Worm (Caenorhabditis elegans) whole organism, L1 larva: ENCODE measurements around the gene R05G9.1.

ENCODE experiments used
- ama-1 ChIP-seq: fragments of 150-350 bp; optimal IDR thresholded peaks from 2 replicates; lab custom pipeline; 2014
- efl-3 ChIP-seq: fragments of 200-800 bp; sonication (Bioruptor generic); optimal IDR thresholded peaks from 2 replicates; lab custom pipeline; 2018; ENCODE audit warnings: mild to moderate bottlenecking, missing genetic modification characterization, missing compliant biosample characterization
- hlh-17 ChIP-seq: fragments of 200-800 bp; sonication (Bioruptor generic); optimal IDR thresholded peaks from 2 replicates; lab custom pipeline; 2018; ENCODE audit warnings: missing genetic modification characterization, mild to moderate bottlenecking, missing compliant biosample characterization, moderate library complexity, borderline replicate concordance
- lin-15B ChIP-seq: fragments of 150-350 bp; sonication (generic microtip); optimal IDR thresholded peaks from 3 replicates; lab custom pipeline; 2014; ENCODE audit warnings: missing biosample characterization, missing genetic modification characterization
- lin-39 ChIP-seq: fragments of 150-350 bp; optimal IDR thresholded peaks from 2 replicates; lab custom pipeline; 2014; ENCODE audit warnings: missing biosample characterization, missing genetic modification reagents, missing genetic modification characterization
- nhr-12 ChIP-seq: sonication (generic microtip); optimal IDR thresholded peaks from 2 replicates; lab custom pipeline; 2017; ENCODE audit warnings: missing biosample characterization, missing genetic modification characterization
- nhr-77 ChIP-seq: fragments of 150-350 bp; optimal IDR thresholded peaks from 2 replicates; lab custom pipeline; 2014; ENCODE audit warnings: missing biosample characterization, missing genetic modification characterization

DNA sequence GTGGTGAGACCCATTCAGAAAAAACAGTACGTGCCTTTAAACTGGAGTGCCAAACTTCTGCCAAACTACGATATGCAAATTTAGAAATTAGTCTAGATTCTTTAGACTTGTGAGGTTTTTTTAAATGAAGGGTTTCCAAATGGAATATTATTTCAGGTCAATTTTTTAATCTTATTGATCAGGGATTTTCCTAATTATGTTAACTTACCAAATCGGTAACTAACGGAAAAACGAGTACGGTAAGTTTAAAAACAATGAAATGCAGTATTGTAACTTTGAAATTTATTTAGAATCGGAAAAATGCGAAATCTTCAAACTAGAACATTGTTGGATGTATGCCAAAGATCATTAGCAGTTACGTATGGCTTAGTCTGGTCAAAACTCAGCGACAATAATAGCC, 13.3 kb downstream of the R05G9.1 start, which contains the start of gene C56E6.7:
- TF ChIP-seq lin-39 (no peak), efl-3 (GFP tag; lab: Kevin White, UChicago) (no peak), hlh-17 (GFP tag; lab: Kevin White, UChicago) (no peak), nhr-12 (no peak), ama-1 (lab: Kevin White, UChicago) (no peak), lin-15B (tag; lab: Kevin White, UChicago) (no peak), nhr-77 (tag; lab: Kevin White, UChicago) (no peak)
